In the genomic region with DNA sequence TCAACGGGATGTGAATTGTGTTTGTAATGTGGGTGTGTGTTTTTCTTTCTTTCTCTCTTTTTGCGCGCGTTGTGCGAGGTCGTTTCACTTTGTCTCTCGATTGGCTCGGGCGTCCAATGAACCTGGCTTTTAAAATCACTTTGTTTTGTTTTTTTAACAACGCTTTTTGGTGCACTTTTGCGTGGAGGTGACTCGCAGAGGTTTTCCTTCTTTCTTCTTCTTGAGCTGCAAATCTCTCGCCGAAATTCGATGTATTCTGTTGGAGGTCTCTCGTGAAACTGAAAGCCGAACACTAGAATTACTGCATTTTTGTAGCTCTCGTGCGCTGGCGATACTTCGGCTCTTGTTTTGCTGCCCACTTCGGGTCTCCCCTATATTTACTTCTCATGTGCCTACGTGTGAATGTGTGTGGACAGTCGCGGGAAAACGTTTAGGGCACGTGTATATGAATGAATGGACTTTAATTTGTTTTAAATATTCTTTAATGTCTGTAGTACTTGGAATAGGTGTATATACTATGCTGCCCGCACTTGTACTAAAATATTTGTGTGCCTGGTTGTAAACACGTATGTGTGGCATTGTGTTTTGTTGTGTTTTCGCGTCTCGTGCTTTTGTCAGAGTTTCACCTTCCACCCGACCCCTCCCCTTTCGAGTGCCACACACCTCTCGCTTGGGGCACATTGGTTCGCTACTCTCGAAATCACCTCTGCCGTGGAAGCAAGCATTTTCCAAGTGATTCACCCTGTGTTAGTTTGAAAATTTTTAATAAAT, we compare ENCODE assay signal across 5 fruit fly cellular contexts.
TF ChIP-seq lines count a peak whose summit lies in the region.

TSS of gene fok (minus strand) at position 286 of the 771 bp plus-strand sequence.

TF ChIP-seq in whole organism, adult, 20 proteins besides CTCF, POLR2A, EP300 and RAD21 (continued from another document):
- peak; percentile 97 for TF ChIP-seq bab1 (GFP tag; optimal IDR thresholded peaks at IDR 0.05; lab: Kevin White, UChicago)
- peak; percentile 98 for TF ChIP-seq CG7101 (tag; optimal IDR thresholded peaks at IDR 0.05; lab: Kevin White, UChicago)
- TF ChIP-seq cnc (optimal IDR thresholded peaks at IDR 0.05; lab: Kevin White, UChicago): no peak
- TF ChIP-seq Clk (GFP tag; optimal IDR thresholded peaks at IDR 0.05; lab: Kevin White, UChicago): peak; percentile 96

TF ChIP-seq in whole organism, embryonic, 481 proteins besides CTCF, POLR2A, EP300 and RAD21 (continued from another document and continues in another):
- TF ChIP-seq Trl (optimal IDR thresholded peaks at IDR 0.05; lab: Kevin White, UChicago) (peak in 1 of 2 experiments; percentile 23), Trl (GFP tag; optimal IDR thresholded peaks at IDR 0.05; lab: Kevin White, UChicago) (peak; percentile 93), CG6854 (GFP tag; optimal IDR thresholded peaks at IDR 0.05; lab: Kevin White, UChicago) (peak; percentile 95), E2f1 (GFP tag; IDR thresholded peaks at IDR 0.05; lab: Robert Waterston, UW) (peak; percentile 92), dmrt11E (tag; optimal IDR thresholded peaks at IDR 0.05; lab: Kevin White, UChicago) (peak; percentile 90), Ets97D (GFP tag; optimal IDR thresholded peaks at IDR 0.05; lab: Kevin White, UChicago) (peak; percentile 82), CoRest (tag; optimal IDR thresholded peaks at IDR 0.05; lab: Kevin White, UChicago) (peak; percentile 97), CG1529 (GFP tag; optimal IDR thresholded peaks at IDR 0.05; lab: Kevin White, UChicago) (peak; percentile 96), CG10147 (GFP tag; optimal IDR thresholded peaks at IDR 0.05; lab: Kevin White, UChicago) (peak; percentile 94), sug (tag; optimal IDR thresholded peaks at IDR 0.05; lab: Kevin White, UChicago) (peak; percentile 98), wek (GFP tag; optimal IDR thresholded peaks at IDR 0.05; lab: Kevin White, UChicago) (peak; percentile 83), Ptx1 (GFP tag; IDR thresholded peaks at IDR 0.05; lab: Robert Waterston, UW) (peak; percentile 97), CG9797 (GFP tag; optimal IDR thresholded peaks at IDR 0.05; lab: Kevin White, UChicago) (peak; percentile 63), CG1832 (GFP tag; optimal IDR thresholded peaks at IDR 0.05; lab: Kevin White, UChicago) (no peak), CG7372 (GFP tag; IDR thresholded peaks at IDR 0.05; lab: Robert Waterston, UW) (peak; percentile 92), B-H2 (GFP tag; optimal IDR thresholded peaks at IDR 0.05; lab: Kevin White, UChicago) (peak; percentile 97), CG6689 (GFP tag; IDR thresholded peaks at IDR 0.05; lab: Robert Waterston, UW) (peak; percentile 96), crol (GFP tag; IDR thresholded peaks at IDR 0.05; lab: Robert Waterston, UW) (peak; percentile 96), Doc3 (GFP tag; IDR thresholded peaks at IDR 0.05; lab: Robert Waterston, UW; ENCODE audit: partially characterized antibody) (0 out of 3 replicates have a peak, but pooled peaks have one; percentile 31), disco-r (GFP tag; optimal IDR thresholded peaks at IDR 0.05; lab: Kevin White, UChicago) (peak; percentile 92), ATbp (GFP tag; optimal IDR thresholded peaks at IDR 0.05; lab: Kevin White, UChicago) (peak; percentile 97), Ravus (GFP tag; IDR thresholded peaks at IDR 0.05; lab: Robert Waterston, UW) (peak; percentile 78), CG8478 (optimal IDR thresholded peaks at IDR 0.05; lab: Kevin White, UChicago) (no peak), Bteb2 (GFP tag; optimal IDR thresholded peaks at IDR 0.05; lab: Kevin White, UChicago) (peak; percentile 95), HLHmδ (GFP tag; optimal IDR thresholded peaks at IDR 0.05; lab: Kevin White, UChicago) (peak; percentile 75), nom (GFP tag; optimal IDR thresholded peaks at IDR 0.05; lab: Kevin White, UChicago) (peak; percentile 96), Asciz (GFP tag; optimal IDR thresholded peaks at IDR 0.05; lab: Kevin White, UChicago) (peak; percentile 96), tna (GFP tag; IDR thresholded peaks at IDR 0.05; lab: Robert Waterston, UW; ENCODE audit: partially characterized antibody) (peak; percentile 45; the same call in 1 of the 2 replicates)

TF ChIP-seq in whole organism, prepupa, 60 proteins besides CTCF, POLR2A, EP300 and RAD21 (continued from another document and continues in another):
- TF ChIP-seq CG6808 (GFP tag; optimal IDR thresholded peaks at IDR 0.05; lab: Kevin White, UChicago) (peak; percentile 98), OdsH (GFP tag; optimal IDR thresholded peaks at IDR 0.05; lab: Kevin White, UChicago) (peak; percentile 97), CG10669 (GFP tag; optimal IDR thresholded peaks at IDR 0.05; lab: Kevin White, UChicago) (peak; percentile 97), CG11294 (GFP tag; IDR thresholded peaks at IDR 0.05; lab: Robert Waterston, UW) (peak; percentile 93), fkh (GFP tag; optimal IDR thresholded peaks at IDR 0.05; lab: Kevin White, UChicago) (peak; percentile 100), dac (GFP tag; optimal IDR thresholded peaks at IDR 0.05; lab: Kevin White, UChicago) (peak; percentile 91), vri (GFP tag; optimal IDR thresholded peaks at IDR 0.05; lab: Kevin White, UChicago) (peak; percentile 98), CG8632 (GFP tag; optimal IDR thresholded peaks at IDR 0.05; lab: Kevin White, UChicago) (peak; percentile 97), dsx (GFP tag; optimal IDR thresholded peaks at IDR 0.05; lab: Kevin White, UChicago; ENCODE audit: poor library complexity, severe bottlenecking) (peak; percentile 97), CG9139 (GFP tag; optimal IDR thresholded peaks at IDR 0.05; lab: Kevin White, UChicago) (peak; percentile 95), cyc (GFP tag; optimal IDR thresholded peaks at IDR 0.05; lab: Kevin White, UChicago) (peak; percentile 97), svp (GFP tag; lab: Kevin White, UChicago) (peak; percentile 99), topi (GFP tag; optimal IDR thresholded peaks at IDR 0.05; lab: Kevin White, UChicago) (peak; percentile 98), Ets21C (GFP tag; optimal IDR thresholded peaks at IDR 0.05; lab: Kevin White, UChicago) (peak; percentile 96), CG3032 (tag; optimal IDR thresholded peaks at IDR 0.05; lab: Kevin White, UChicago) (peak; percentile 97), salr (GFP tag; optimal IDR thresholded peaks at IDR 0.05; lab: Kevin White, UChicago) (peak; percentile 91 to 95), Sox14 (GFP tag; optimal IDR thresholded peaks at IDR 0.05; lab: Kevin White, UChicago) (peak; percentile 98), Sox102F (GFP tag; optimal IDR thresholded peaks at IDR 0.05; lab: Kevin White, UChicago) (peak; percentile 99), CG8319 (GFP tag; optimal IDR thresholded peaks at IDR 0.05; lab: Kevin White, UChicago) (peak; percentile 97), achi (GFP tag; optimal IDR thresholded peaks at IDR 0.05; lab: Kevin White, UChicago) (peak; percentile 97), Met (GFP tag; optimal IDR thresholded peaks at IDR 0.05; lab: Kevin White, UChicago) (peak; percentile 99), CG1621 (tag; optimal IDR thresholded peaks at IDR 0.05; lab: Kevin White, UChicago) (peak; percentile 95), acj6 (GFP tag; optimal IDR thresholded peaks at IDR 0.05; lab: Kevin White, UChicago) (peak; percentile 97), CG16779 (tag; optimal IDR thresholded peaks at IDR 0.05; lab: Kevin White, UChicago) (peak; percentile 96), Hr38 (GFP tag; optimal IDR thresholded peaks at IDR 0.05; lab: Kevin White, UChicago) (no peak), CG32006 (GFP tag; optimal IDR thresholded peaks at IDR 0.05; lab: Kevin White, UChicago) (peak; percentile 97), CG6792 (GFP tag; optimal IDR thresholded peaks at IDR 0.05; lab: Kevin White, UChicago) (peak; percentile 99), CG34406 (GFP tag; optimal IDR thresholded peaks at IDR 0.05; lab: Kevin White, UChicago) (peak; percentile 97), Gug (GFP tag; IDR thresholded peaks at IDR 0.05; lab: Robert Waterston, UW) (peak; percentile 92), net (GFP tag; optimal IDR thresholded peaks at IDR 0.05; lab: Kevin White, UChicago) (peak; percentile 97)

TF ChIP-seq in whole organism, pupa, 21 proteins besides CTCF, POLR2A, EP300 and RAD21 (continued from another document):
- peak; percentile 98 for TF ChIP-seq CG32121 (GFP tag; IDR thresholded peaks at IDR 0.05; lab: Robert Waterston, UW)
- TF ChIP-seq CG13204 (GFP tag; optimal IDR thresholded peaks at IDR 0.05; lab: Kevin White, UChicago): peak; percentile 91

TF ChIP-seq in whole organism, wandering third instar larva, 38 proteins besides CTCF, POLR2A, EP300 and RAD21 (continued from another document):
- TF ChIP-seq woc (GFP tag; optimal IDR thresholded peaks at IDR 0.05; lab: Kevin White, UChicago): peak; percentile 99
- TF ChIP-seq Dif (GFP tag; optimal IDR thresholded peaks at IDR 0.05; lab: Kevin White, UChicago; ENCODE audit: partially characterized antibody): peak; percentile 27
- TF ChIP-seq Hnf4 (GFP tag; optimal IDR thresholded peaks at IDR 0.05; lab: Kevin White, UChicago): peak; percentile 97
- TF ChIP-seq psq (GFP tag; optimal IDR thresholded peaks at IDR 0.05; lab: Kevin White, UChicago): peak; percentile 96
- TF ChIP-seq dl (GFP tag; optimal IDR thresholded peaks at IDR 0.05; lab: Kevin White, UChicago; ENCODE audit: insufficient read depth in 1 of 2, partially characterized antibody in 2 of 2): peak; percentile 19 to 48
- peak; percentile 46 for TF ChIP-seq jim (GFP tag; optimal IDR thresholded peaks at IDR 0.05; lab: Kevin White, UChicago)
- peak; percentile 97 for TF ChIP-seq sage (GFP tag; optimal IDR thresholded peaks at IDR 0.05; lab: Kevin White, UChicago)
- TF ChIP-seq Rel (GFP tag; optimal IDR thresholded peaks at IDR 0.05; lab: Kevin White, UChicago): peak; percentile 96
- peak; percentile 99 for TF ChIP-seq Rel (tag; optimal IDR thresholded peaks at IDR 0.05; lab: Kevin White, UChicago)
- no peak for TF ChIP-seq pan (optimal IDR thresholded peaks at IDR 0.05; lab: Kevin White, UChicago)
- peak; percentile 76 for TF ChIP-seq Hr83 (GFP tag; optimal IDR thresholded peaks at IDR 0.05; lab: Kevin White, UChicago; ENCODE audit: poor library complexity, severe bottlenecking)
- TF ChIP-seq CG32264 (GFP tag; optimal IDR thresholded peaks at IDR 0.05; lab: Kevin White, UChicago): peak; percentile 92
- peak; percentile 99 for TF ChIP-seq OdsH (GFP tag; optimal IDR thresholded peaks at IDR 0.05; lab: Kevin White, UChicago)
- no peak for TF ChIP-seq CrebA (GFP tag; optimal IDR thresholded peaks at IDR 0.05; lab: Kevin White, UChicago; ENCODE audit: borderline replicate concordance)
- TF ChIP-seq Jra (GFP tag; optimal IDR thresholded peaks at IDR 0.05; lab: Kevin White, UChicago): peak; percentile 86
- TF ChIP-seq HLH106 (tag; optimal IDR thresholded peaks at IDR 0.05; lab: Kevin White, UChicago): peak; percentile 98
- TF ChIP-seq dsf (GFP tag; optimal IDR thresholded peaks at IDR 0.05; lab: Kevin White, UChicago; ENCODE audit: borderline replicate concordance): peak; percentile 78
- TF ChIP-seq br (GFP tag; optimal IDR thresholded peaks at IDR 0.05; lab: Kevin White, UChicago): peak; percentile 99
